Fruit fly (Drosophila melanogaster) whole organism, embryonic: Measurements from ENCODE around the gene CG10959.

Experiments used
- CG12071 ChIP-seq: fragments of 200-800 bp; sonication (Bioruptor generic); optimal IDR thresholded peaks from 3 replicates; lab custom pipeline; 2018; ENCODE audit warnings: missing biosample characterization, mild to moderate bottlenecking, missing genetic modification characterization
- CG13775 ChIP-seq: fragments of 200-800 bp; sonication (Bioruptor generic); optimal IDR thresholded peaks from 3 replicates; lab custom pipeline; 2017; ENCODE audit warnings: missing biosample characterization, mild to moderate bottlenecking, missing genetic modification characterization
- CG1647 ChIP-seq: fragments of 200-800 bp; sonication (Bioruptor generic); optimal IDR thresholded peaks from 3 replicates; lab custom pipeline; 2016; ENCODE audit warnings: missing biosample characterization, missing genetic modification characterization
- CG16813 ChIP-seq: fragments of 200-800 bp; sonication (Bioruptor generic); IDR thresholded peaks from 3 replicates; pipeline ENCODE4 v1.3.6; 2022; ENCODE audit warnings: missing biosample characterization, missing genetic modification characterization; ENCODE audit not compliant: partially characterized antibody
- CG16815 ChIP-seq: fragments of 200-800 bp; sonication (Bioruptor generic); optimal IDR thresholded peaks from 3 replicates; lab custom pipeline; 2017; ENCODE audit warnings: missing biosample characterization, mild to moderate bottlenecking, missing genetic modification characterization
- CG17568 ChIP-seq: fragments of 200-800 bp; sonication (Bioruptor generic); optimal IDR thresholded peaks from 2 replicates; lab custom pipeline; 2018; ENCODE audit warnings: missing biosample characterization, mild to moderate bottlenecking, missing genetic modification characterization, moderate library complexity
- CG1792 ChIP-seq: fragments of 200-800 bp; sonication (Bioruptor generic); optimal IDR thresholded peaks from 2 replicates; lab custom pipeline; 2016; ENCODE audit warnings: missing biosample characterization, missing genetic modification characterization
- CG2875 ChIP-seq: fragments of 200-800 bp; sonication (Bioruptor generic); optimal IDR thresholded peaks from 2 replicates; lab custom pipeline; 2017; ENCODE audit warnings: missing biosample characterization, mild to moderate bottlenecking, missing genetic modification characterization, missing genetic modification reagents
- CG2889 ChIP-seq: fragments of 200-800 bp; sonication (Bioruptor generic); IDR thresholded peaks from 3 replicates; pipeline ENCODE4 v1.3.6; 2022; ENCODE audit warnings: missing biosample characterization, missing genetic modification characterization
- CG3065 ChIP-seq: fragments of 200-800 bp; sonication (Bioruptor generic); optimal IDR thresholded peaks from 2 replicates; lab custom pipeline; 2016; ENCODE audit warnings: missing biosample characterization, missing genetic modification characterization
- CG32532 ChIP-seq: fragments of 200-800 bp; sonication (Bioruptor generic); IDR thresholded peaks from 2 replicates; pipeline ENCODE4 v1.3.6; 2022; ENCODE audit warnings: missing biosample characterization, missing genetic modification characterization
- CG32767 ChIP-seq: fragments of 200-800 bp; sonication (Bioruptor generic); IDR thresholded peaks from 2 replicates; pipeline ENCODE4 v1.3.6; 2022; ENCODE audit warnings: missing biosample characterization, missing genetic modification characterization
- CG3281 ChIP-seq: fragments of 200-800 bp; sonication (Bioruptor generic); optimal IDR thresholded peaks from 3 replicates; lab custom pipeline; 2017; ENCODE audit warnings: missing biosample characterization, mild to moderate bottlenecking, missing genetic modification characterization
- CG5245 ChIP-seq: fragments of 200-800 bp; sonication (Bioruptor generic); optimal IDR thresholded peaks from 3 replicates; lab custom pipeline; 2016; ENCODE audit warnings: missing biosample characterization, missing genetic modification characterization
- CG7928 ChIP-seq: fragments of 200-800 bp; sonication (Bioruptor generic); optimal IDR thresholded peaks from 2 replicates; lab custom pipeline; 2017; ENCODE audit warnings: missing biosample characterization, mild to moderate bottlenecking, missing genetic modification characterization
- CG7963 ChIP-seq: fragments of 200-800 bp; sonication (Bioruptor generic); IDR thresholded peaks from 3 replicates; pipeline ENCODE4 v1.3.6; 2022; ENCODE audit warnings: missing biosample characterization, missing genetic modification characterization; ENCODE audit not compliant: partially characterized antibody
- CG8765 ChIP-seq: fragments of 200-800 bp; sonication (Bioruptor generic); IDR thresholded peaks from 2 replicates; pipeline ENCODE4 v1.3.6; 2022; ENCODE audit warnings: missing biosample characterization, missing genetic modification characterization
- Elba2 ChIP-seq: fragments of 200-800 bp; sonication (Bioruptor generic); optimal IDR thresholded peaks from 3 replicates; lab custom pipeline; 2016; ENCODE audit warnings: missing biosample characterization, missing genetic modification characterization
- HLH4C ChIP-seq: fragments of 200-800 bp; sonication (Bioruptor generic); IDR thresholded peaks from 3 replicates; pipeline ENCODE4 v1.3.6; 2022; ENCODE audit warnings: missing biosample characterization, missing genetic modification characterization; ENCODE audit not compliant: partially characterized antibody
- Hr39 ChIP-seq: fragments of >200 bp; optimal IDR thresholded peaks from 2 replicates; lab custom pipeline; 2017
- Hr78 ChIP-seq, 2 experiments: fragments of 200-800 bp in 1 of 2; fragments of >200 bp in 1 of 2; sonication (Bioruptor generic) in 1 of 2; optimal IDR thresholded peaks; 2 replicates each; lab custom pipeline; 2017 to 2019; ENCODE audit warnings: missing biosample characterization in 2 of 2, missing genetic modification characterization in 2 of 2, mild to moderate bottlenecking in 1 of 2, moderate library complexity in 1 of 2
- Med ChIP-seq: fragments of 200-800 bp; sonication (Bioruptor generic); peaks from one replicate; lab custom pipeline; 2016; ENCODE audit warnings: missing biosample characterization, missing genetic modification characterization, mild to moderate bottlenecking, inconsistent platforms, moderate library complexity
- Mes4 ChIP-seq: fragments of 200-800 bp; sonication (Bioruptor generic); optimal IDR thresholded peaks from 2 replicates; lab custom pipeline; 2016; ENCODE audit warnings: missing biosample characterization, missing genetic modification characterization
- NC2α ChIP-seq: fragments of 200-800 bp; sonication (Bioruptor generic); optimal IDR thresholded peaks from 2 replicates; lab custom pipeline; 2016; ENCODE audit warnings: missing biosample characterization, missing genetic modification characterization
- Nf-YA ChIP-seq: fragments of 200-800 bp; sonication (Bioruptor generic); IDR thresholded peaks from 2 replicates; pipeline ENCODE4 v1.3.6; 2022; ENCODE audit warnings: missing biosample characterization, missing genetic modification characterization
- Opbp ChIP-seq: fragments of 200-800 bp; sonication (Bioruptor generic); IDR thresholded peaks from 3 replicates; pipeline ENCODE4 v1.3.6; 2022; ENCODE audit warnings: missing biosample characterization, missing genetic modification characterization; ENCODE audit not compliant: partially characterized antibody
- PHDP ChIP-seq: fragments of 200-800 bp; sonication (Bioruptor generic); optimal IDR thresholded peaks from 3 replicates; lab custom pipeline; 2018; ENCODE audit warnings: missing biosample characterization, mild to moderate bottlenecking, missing genetic modification characterization, moderate library complexity
- Scr ChIP-seq: fragments of 200-800 bp; sonication (Bioruptor generic); IDR thresholded peaks from 2 replicates; pipeline ENCODE4 v1.3.6; 2022; ENCODE audit warnings: missing biosample characterization, missing genetic modification characterization; ENCODE audit not compliant: partially characterized antibody
- Xbp1 ChIP-seq: fragments of 200-800 bp; sonication (Bioruptor generic); optimal IDR thresholded peaks from 3 replicates; lab custom pipeline; 2016; ENCODE audit warnings: missing biosample characterization, mild to moderate bottlenecking, missing genetic modification characterization
- aop ChIP-seq: fragments of 200-800 bp; sonication (Bioruptor generic); IDR thresholded peaks from 2 replicates; pipeline ENCODE4 v1.3.6; 2022; ENCODE audit warnings: missing biosample characterization, missing genetic modification characterization
- bcd ChIP-seq: fragments of 200-800 bp; sonication (Bioruptor generic); optimal IDR thresholded peaks from 2 replicates; lab custom pipeline; 2017; ENCODE audit warnings: missing biosample characterization, mild to moderate bottlenecking, missing genetic modification characterization
- bsh ChIP-seq, 2 experiments: fragments of 200-800 bp; sonication (Bioruptor generic); optimal IDR thresholded peaks; 2 replicates each; lab custom pipeline; 2017 to 2018; ENCODE audit warnings: mild to moderate bottlenecking in 2 of 2, missing biosample characterization in 2 of 2, missing genetic modification characterization in 2 of 2, moderate library complexity in 1 of 2
- crol ChIP-seq: fragments of 200-800 bp; sonication (Bioruptor generic); IDR thresholded peaks from 2 replicates; pipeline ENCODE4 v1.3.6; 2022; ENCODE audit warnings: missing biosample characterization, missing genetic modification characterization
- emc ChIP-seq: fragments of 200-800 bp; sonication (Bioruptor generic); optimal IDR thresholded peaks from 2 replicates; lab custom pipeline; 2016; ENCODE audit warnings: missing biosample characterization, missing genetic modification characterization
- ems ChIP-seq: fragments of 200-800 bp; sonication (Bioruptor generic); optimal IDR thresholded peaks from 3 replicates; lab custom pipeline; 2016; ENCODE audit warnings: missing biosample characterization, missing genetic modification characterization
- fd96Cb ChIP-seq: fragments of 200-800 bp; sonication (Bioruptor generic); optimal IDR thresholded peaks from 2 replicates; lab custom pipeline; 2018; ENCODE audit warnings: missing biosample characterization, mild to moderate bottlenecking, missing genetic modification characterization, moderate library complexity
- gce ChIP-seq: fragments of 200-800 bp; sonication (Bioruptor generic); IDR thresholded peaks from 3 replicates; pipeline ENCODE4 v1.3.6; 2022; ENCODE audit warnings: missing biosample characterization, missing genetic modification characterization
- gcm2 ChIP-seq: fragments of 200-800 bp; sonication (Bioruptor generic); optimal IDR thresholded peaks from 2 replicates; lab custom pipeline; 2016; ENCODE audit warnings: missing biosample characterization, missing genetic modification characterization
- ham ChIP-seq: fragments of 200-800 bp; sonication (Bioruptor generic); IDR thresholded peaks from 2 replicates; pipeline ENCODE4 v1.3.6; 2022; ENCODE audit warnings: missing biosample characterization, missing genetic modification characterization
- her ChIP-seq: fragments of 200-800 bp; sonication (Bioruptor generic); optimal IDR thresholded peaks from 2 replicates; lab custom pipeline; 2016; ENCODE audit warnings: missing biosample characterization, missing genetic modification characterization
- luna ChIP-seq: fragments of 200-800 bp; sonication (Bioruptor generic); optimal IDR thresholded peaks from 2 replicates; lab custom pipeline; 2016; ENCODE audit warnings: missing biosample characterization, missing genetic modification characterization
- maf-S ChIP-seq: fragments of 200-800 bp; sonication (Bioruptor generic); optimal IDR thresholded peaks from 2 replicates; lab custom pipeline; 2016; ENCODE audit warnings: missing biosample characterization, missing genetic modification characterization
- nom ChIP-seq: fragments of 200-800 bp; sonication (Bioruptor generic); optimal IDR thresholded peaks from 2 replicates; lab custom pipeline; 2017; ENCODE audit warnings: missing biosample characterization, missing genetic modification characterization, mild to moderate bottlenecking, moderate library complexity, missing genetic modification reagents
- org-1 ChIP-seq: fragments of 200-800 bp; sonication (Bioruptor generic); optimal IDR thresholded peaks from 2 replicates; lab custom pipeline; 2017; ENCODE audit warnings: missing biosample characterization, missing genetic modification characterization
- p53 ChIP-seq: fragments of 200-800 bp; sonication (Bioruptor generic); optimal IDR thresholded peaks from 2 replicates; lab custom pipeline; 2016; ENCODE audit warnings: missing biosample characterization, missing genetic modification characterization
- pb ChIP-seq: fragments of 200-800 bp; sonication (Bioruptor generic); optimal IDR thresholded peaks from 3 replicates; lab custom pipeline; 2016; ENCODE audit warnings: missing biosample characterization, missing genetic modification characterization
- ssp ChIP-seq: fragments of 200-800 bp; sonication (Bioruptor generic); IDR thresholded peaks from 2 replicates; pipeline ENCODE4 v1.3.6; 2022; ENCODE audit warnings: missing biosample characterization, missing genetic modification characterization
- tgo ChIP-seq: fragments of 200-800 bp; sonication (Bioruptor generic); IDR thresholded peaks from 3 replicates; pipeline ENCODE4 v1.3.6; 2022; ENCODE audit warnings: missing biosample characterization, missing genetic modification characterization
- tin ChIP-seq: fragments of 200-800 bp; sonication (Bioruptor generic); optimal IDR thresholded peaks from 3 replicates; lab custom pipeline; 2016; ENCODE audit warnings: missing biosample characterization, missing genetic modification characterization
- vfl ChIP-seq: fragments of 200-800 bp; sonication (Bioruptor generic); optimal IDR thresholded peaks from 2 replicates; lab custom pipeline; 2016; ENCODE audit warnings: missing biosample characterization, missing genetic modification characterization
- vnd ChIP-seq: fragments of 200-800 bp; sonication (Bioruptor generic); IDR thresholded peaks from 3 replicates; pipeline ENCODE4 v1.3.6; 2022; ENCODE audit warnings: missing biosample characterization, missing genetic modification characterization; ENCODE audit not compliant: partially characterized antibody

The CG10959 gene

DNA sequence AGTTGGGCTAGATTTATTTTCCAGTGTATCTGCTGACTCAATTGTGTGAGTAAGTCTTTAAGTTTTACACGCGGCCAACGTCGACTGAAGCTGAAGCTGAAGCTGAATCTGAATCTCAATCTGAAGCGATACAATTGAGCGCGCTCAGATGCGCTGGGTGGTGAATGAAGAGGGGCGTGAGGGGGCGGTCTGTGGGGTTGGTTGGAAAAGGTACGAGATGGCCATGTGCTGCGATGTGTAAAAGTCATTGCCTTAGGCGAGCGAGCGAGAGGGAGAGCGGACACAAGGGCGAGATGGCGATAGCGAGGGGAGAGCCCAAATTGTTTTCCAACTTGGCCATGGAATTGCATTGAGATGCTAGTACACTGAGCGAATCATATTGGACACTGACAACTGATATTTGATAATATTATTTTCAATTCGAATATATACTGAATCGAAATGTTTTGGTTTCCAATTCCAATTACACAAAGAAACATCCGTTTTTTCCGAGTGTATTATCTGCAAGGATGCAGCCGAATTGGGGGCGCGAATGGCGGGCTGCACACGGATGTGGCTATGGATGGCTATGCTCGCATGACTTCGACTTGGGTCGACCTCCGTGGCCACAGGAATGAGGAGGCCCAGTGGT, 48.1 kb downstream of the CG10959 start (continued):
- TF ChIP-seq org-1 (GFP tag; lab: Kevin White, UChicago) (peak; percentile 6), Elba2 (no peak), CG7963 (GFP tag; lab: Robert Waterston, UW) (no peak), tin (GFP tag; lab: Kevin White, UChicago) (peak; percentile 33), CG3281 (no peak), CG13775 (no peak), ssp (GFP tag; lab: Robert Waterston, UW) (no peak), PHDP (tag; lab: Kevin White, UChicago) (peak; percentile 30), vnd (GFP tag; lab: Robert Waterston, UW) (no peak), Scr (no peak), CG8765 (GFP tag; lab: Robert Waterston, UW) (no peak), luna (no peak), maf-S (GFP tag; lab: Kevin White, UChicago) (no peak), vfl (no peak), HLH4C (GFP tag; lab: Robert Waterston, UW) (no peak), CG32532 (GFP tag; lab: Robert Waterston, UW) (no peak), CG32767 (peak; percentile 48; the same call in 1 of the 2 replicates), tgo (GFP tag; lab: Robert Waterston, UW) (peak; percentile 52; the same call in 2 of the 3 replicates), ems (GFP tag; lab: Kevin White, UChicago) (peak; percentile 12), emc (GFP tag; lab: Kevin White, UChicago) (no peak), CG16815 (no peak), nom (GFP tag; lab: Kevin White, UChicago) (peak; percentile 29), Hr78 (GFP tag; optimal IDR thresholded peaks at IDR 0.05; lab: Kevin White, UChicago) (no peak), CG2889 (GFP tag; lab: Robert Waterston, UW) (peak; percentile 19; the same call in 1 of the 3 replicates), fd96Cb (tag; lab: Kevin White, UChicago) (peak; percentile 19), CG5245 (GFP tag; lab: Kevin White, UChicago) (peak; percentile 21), CG12071 (GFP tag; lab: Kevin White, UChicago) (peak; percentile 47), crol (GFP tag; lab: Robert Waterston, UW) (peak; percentile 84), CG3065 (GFP tag; lab: Kevin White, UChicago) (no peak), CG16813 (GFP tag; lab: Robert Waterston, UW) (no peak), Mes4 (no peak), Med (GFP tag; lab: Kevin White, UChicago) (peak; percentile 81), CG1647 (GFP tag; lab: Kevin White, UChicago) (no peak), aop (GFP tag; lab: Robert Waterston, UW) (no peak), Xbp1 (GFP tag; lab: Kevin White, UChicago) (peak; percentile 44), her (GFP tag; lab: Kevin White, UChicago) (no peak), CG7928 (GFP tag; lab: Kevin White, UChicago) (no peak), CG2875 (GFP tag; lab: Kevin White, UChicago) (peak; percentile 24), CG1792 (no peak), gcm2 (GFP tag; lab: Kevin White, UChicago) (no peak), CG17568 (no peak), p53 (GFP tag; lab: Kevin White, UChicago) (no peak), ham (GFP tag; lab: Robert Waterston, UW) (no peak), Hr39 (no peak), gce (GFP tag; lab: Robert Waterston, UW) (no peak), Nf-YA (GFP tag; lab: Robert Waterston, UW) (peak; percentile 53), pb (GFP tag; lab: Kevin White, UChicago) (no peak), bcd (GFP tag; lab: Kevin White, UChicago) (peak; percentile 41), Opbp (GFP tag; lab: Robert Waterston, UW) (no peak), NC2α (GFP tag; lab: Kevin White, UChicago) (no peak), bsh (GFP tag; optimal IDR thresholded peaks at IDR 0.05; lab: Kevin White, UChicago) (peak; percentile 17 to 67)
